Fruit fly (Drosophila melanogaster): ENCODE data around the gene Octbeta3R.

dm6 chr3R:12542947-12543346 lies 5.1 kb downstream of the Octbeta3R start:
- TF ChIP-seq stc (GFP tag; IDR thresholded peaks at IDR 0.05) (no peak), sug (tag; optimal IDR thresholded peaks at IDR 0.05) (peak; percentile 28), CG6254 (GFP tag; optimal IDR thresholded peaks at IDR 0.05) (no peak), Gsc (GFP tag; IDR thresholded peaks at IDR 0.05) (no peak), Eip74EF (GFP tag; optimal IDR thresholded peaks at IDR 0.05) (no peak), az2 (GFP tag; optimal IDR thresholded peaks at IDR 0.05) (no peak), CG31224 (GFP tag; IDR thresholded peaks at IDR 0.05) (no peak), CG3163 (GFP tag; optimal IDR thresholded peaks at IDR 0.05) (no peak), CG11695 (GFP tag; IDR thresholded peaks at IDR 0.05) (no peak), lbe (GFP tag; optimal IDR thresholded peaks at IDR 0.05) (no peak), Lpt (GFP tag; optimal IDR thresholded peaks at IDR 0.05) (no peak), B-H2 (GFP tag; optimal IDR thresholded peaks at IDR 0.05) (peak; percentile 3), CG3407 (GFP tag; optimal IDR thresholded peaks at IDR 0.05) (no peak)
